Fruit fly (Drosophila melanogaster): ENCODE measurements around the gene E2f1.

- TF ChIP-seq h (optimal IDR thresholded peaks at IDR 0.05) = no peak
- TF ChIP-seq Sin3A (optimal IDR thresholded peaks at IDR 0.05) = no peak
- no peak for TF ChIP-seq insv (optimal IDR thresholded peaks at IDR 0.05)
- TF ChIP-seq psq (optimal IDR thresholded peaks at IDR 0.05) = no peak
Observed at dm6 chr3R:21580091-21580490, 80.6 kb downstream of the E2f1 start.
